Fruit fly (Drosophila melanogaster): ENCODE data around the gene CG12814.

DNA sequence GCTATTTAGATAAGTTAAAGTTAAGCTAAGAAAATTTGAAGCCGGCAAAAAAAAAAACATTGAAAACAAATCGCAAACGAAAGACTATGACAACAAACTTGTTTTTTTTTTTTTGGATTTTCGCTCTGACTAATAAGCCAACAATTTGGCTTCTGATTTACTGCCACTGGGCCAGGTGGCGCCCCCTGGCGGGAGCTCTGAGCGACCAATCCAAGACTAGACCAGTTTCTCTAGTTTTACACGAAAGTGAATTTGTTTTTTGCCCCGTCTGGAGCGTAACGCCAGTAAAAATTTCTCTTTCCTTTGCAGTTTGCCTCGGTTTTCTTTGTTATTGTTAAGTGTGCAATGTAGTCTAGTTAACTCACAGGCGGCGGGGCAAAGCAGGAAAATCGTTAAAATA, 64.6 kb downstream of the CG12814 start:
- TF ChIP-seq eg (GFP tag; IDR thresholded peaks at IDR 0.05): no peak
- TF ChIP-seq CG9139 (GFP tag; optimal IDR thresholded peaks at IDR 0.05): no peak
- no peak for TF ChIP-seq CG31627 (GFP tag; optimal IDR thresholded peaks at IDR 0.05)
- TF ChIP-seq Eip78C (GFP tag): no peak
- TF ChIP-seq CG1621 (tag; optimal IDR thresholded peaks at IDR 0.05): no peak
- no peak for TF ChIP-seq Lpt (GFP tag; optimal IDR thresholded peaks at IDR 0.05)
- no peak for TF ChIP-seq ss (GFP tag; optimal IDR thresholded peaks at IDR 0.05)
- TF ChIP-seq CG6854 (GFP tag; optimal IDR thresholded peaks at IDR 0.05): no peak
- no peak for TF ChIP-seq salr (GFP tag; optimal IDR thresholded peaks at IDR 0.05)
- TF ChIP-seq Hr39 (GFP tag; optimal IDR thresholded peaks at IDR 0.05): no peak
- no peak for TF ChIP-seq achi (GFP tag; optimal IDR thresholded peaks at IDR 0.05)
- TF ChIP-seq CG6276 (GFP tag; optimal IDR thresholded peaks at IDR 0.05): no peak
- no peak for TF ChIP-seq CG7368 (GFP tag; optimal IDR thresholded peaks at IDR 0.05)
- TF ChIP-seq CG15336 (GFP tag; IDR thresholded peaks at IDR 0.05): no peak

Measured in whole organism, prepupa.